Fruit fly (Drosophila melanogaster) whole organism, embryonic: ENCODE measurements around the gene Tcs4.

Experiments used
- B-H2 ChIP-seq: fragments of 200-800 bp; sonication (Bioruptor generic); optimal IDR thresholded peaks from 2 replicates; lab custom pipeline; 2018; ENCODE audit warnings: missing biosample characterization, mild to moderate bottlenecking, missing genetic modification characterization
- BtbVII ChIP-seq: fragments of 200-800 bp; sonication (Bioruptor generic); optimal IDR thresholded peaks from 3 replicates; lab custom pipeline; 2017; ENCODE audit warnings: missing biosample characterization, mild to moderate bottlenecking, missing genetic modification characterization
- Bteb2 ChIP-seq: fragments of 200-800 bp; sonication (Bioruptor generic); optimal IDR thresholded peaks from 2 replicates; lab custom pipeline; 2016; ENCODE audit warnings: missing biosample characterization, missing genetic modification characterization
- CG1024 ChIP-seq: fragments of 200-800 bp; sonication (Bioruptor generic); IDR thresholded peaks from 2 replicates; pipeline ENCODE4 v1.3.6; 2022; ENCODE audit warnings: missing biosample characterization, missing genetic modification characterization
- CG10321 ChIP-seq: fragments of 200-800 bp; sonication (Bioruptor generic); IDR thresholded peaks from 2 replicates; pipeline ENCODE4 v1.3.6; 2022; ENCODE audit warnings: missing biosample characterization, missing genetic modification characterization
- CG11247 ChIP-seq: fragments of 200-800 bp; sonication (Bioruptor generic); IDR thresholded peaks from 2 replicates; pipeline ENCODE4 v1.3.6; 2022; ENCODE audit warnings: missing biosample characterization, missing genetic modification characterization
- CG11696 ChIP-seq: fragments of 200-800 bp; sonication (Bioruptor generic); IDR thresholded peaks from 2 replicates; pipeline ENCODE4 v1.3.6; 2022; ENCODE audit warnings: missing biosample characterization, missing genetic modification characterization
- CG12659 ChIP-seq: fragments of 200-800 bp; sonication (Bioruptor generic); optimal IDR thresholded peaks from 3 replicates; lab custom pipeline; 2017; ENCODE audit warnings: mild to moderate bottlenecking, missing biosample characterization, missing genetic modification reagents, missing genetic modification characterization
- CG12744 ChIP-seq: fragments of 200-800 bp; sonication (Bioruptor generic); optimal IDR thresholded peaks from 2 replicates; lab custom pipeline; 2016; ENCODE audit warnings: missing biosample characterization, missing genetic modification characterization
- CG15696 ChIP-seq: fragments of 200-800 bp; sonication (Bioruptor generic); optimal IDR thresholded peaks from 2 replicates; lab custom pipeline; 2019; ENCODE audit warnings: missing biosample characterization, mild to moderate bottlenecking, missing genetic modification characterization, moderate library complexity
- CG17186 ChIP-seq: fragments of 200-800 bp; sonication (Bioruptor generic); optimal IDR thresholded peaks from 3 replicates; lab custom pipeline; 2017; ENCODE audit warnings: missing biosample characterization, missing genetic modification reagents, missing genetic modification characterization
- CG18764 ChIP-seq: fragments of 200-800 bp; sonication (Bioruptor generic); optimal IDR thresholded peaks from 3 replicates; lab custom pipeline; 2016; ENCODE audit warnings: missing biosample characterization, missing genetic modification characterization
- CG2120 ChIP-seq: fragments of 200-800 bp; sonication (Bioruptor generic); optimal IDR thresholded peaks from 3 replicates; lab custom pipeline; 2016; ENCODE audit warnings: missing biosample characterization, missing genetic modification characterization
- CG3163 ChIP-seq: fragments of 200-800 bp; sonication (Bioruptor generic); optimal IDR thresholded peaks from 3 replicates; lab custom pipeline; 2016; ENCODE audit warnings: missing biosample characterization, missing genetic modification characterization
- CG3407 ChIP-seq: fragments of 200-800 bp; sonication (Bioruptor generic); optimal IDR thresholded peaks from 2 replicates; lab custom pipeline; 2018; ENCODE audit warnings: missing biosample characterization, mild to moderate bottlenecking, missing genetic modification characterization
- CG4617 ChIP-seq: fragments of 200-800 bp; sonication (Bioruptor generic); optimal IDR thresholded peaks from 3 replicates; lab custom pipeline; 2016; ENCODE audit warnings: missing biosample characterization, missing genetic modification characterization, borderline replicate concordance
- CG9797 ChIP-seq: fragments of 200-800 bp; sonication (Bioruptor generic); optimal IDR thresholded peaks from 3 replicates; lab custom pipeline; 2018; ENCODE audit warnings: missing biosample characterization, mild to moderate bottlenecking, missing genetic modification characterization
- CG9876 ChIP-seq: fragments of 200-800 bp; sonication (Bioruptor generic); optimal IDR thresholded peaks from 2 replicates; lab custom pipeline; 2016; ENCODE audit warnings: missing biosample characterization, missing genetic modification characterization
- Camta ChIP-seq: fragments of 200-800 bp; sonication (Bioruptor generic); optimal IDR thresholded peaks from 2 replicates; lab custom pipeline; 2016; ENCODE audit warnings: missing biosample characterization, missing genetic modification characterization
- Dll ChIP-seq: fragments of 200-800 bp; sonication (Bioruptor generic); IDR thresholded peaks from 4 replicates; pipeline ENCODE4 v1.3.6; 2022; ENCODE audit warnings: missing biosample characterization, missing genetic modification characterization; ENCODE audit not compliant: partially characterized antibody
- ERR ChIP-seq: fragments of 200-800 bp; sonication (Bioruptor generic); optimal IDR thresholded peaks from 2 replicates; lab custom pipeline; 2016; ENCODE audit warnings: missing biosample characterization, missing genetic modification characterization
- HmgD ChIP-seq: fragments of 200-800 bp; sonication (Bioruptor generic); optimal IDR thresholded peaks from 3 replicates; lab custom pipeline; 2016; ENCODE audit warnings: missing biosample characterization, missing genetic modification characterization
- Lhr ChIP-seq: fragments of 200-800 bp; sonication (Bioruptor generic); optimal IDR thresholded peaks from 3 replicates; lab custom pipeline; 2017; ENCODE audit warnings: mild to moderate bottlenecking, missing biosample characterization, missing genetic modification reagents, missing genetic modification characterization
- MESR4 ChIP-seq: fragments of 200-800 bp; sonication (Bioruptor generic); optimal IDR thresholded peaks from 2 replicates; lab custom pipeline; 2018; ENCODE audit warnings: missing biosample characterization, mild to moderate bottlenecking, missing genetic modification characterization, moderate library complexity
- Mad ChIP-seq: fragments of 200-800 bp; sonication (Bioruptor generic); optimal IDR thresholded peaks from 2 replicates; lab custom pipeline; 2016; ENCODE audit warnings: missing biosample characterization, missing genetic modification characterization
- NC2α ChIP-seq: fragments of 200-800 bp; sonication (Bioruptor generic); optimal IDR thresholded peaks from 2 replicates; lab custom pipeline; 2016; ENCODE audit warnings: missing biosample characterization, missing genetic modification characterization
- NFAT ChIP-seq: fragments of 200-800 bp; sonication (Bioruptor generic); IDR thresholded peaks from 2 replicates; pipeline ENCODE4 v1.3.6; 2022; ENCODE audit warnings: missing biosample characterization, missing genetic modification characterization
- NK7.1 ChIP-seq: fragments of 200-800 bp; sonication (Bioruptor generic); optimal IDR thresholded peaks from 3 replicates; lab custom pipeline; 2016; ENCODE audit warnings: missing biosample characterization, missing genetic modification characterization
- Oaz ChIP-seq: fragments of 200-800 bp; sonication (Bioruptor generic); IDR thresholded peaks from 2 replicates; pipeline ENCODE4 v1.3.6; 2022; ENCODE audit warnings: missing biosample characterization, missing genetic modification characterization
- Opbp ChIP-seq: fragments of 200-800 bp; sonication (Bioruptor generic); IDR thresholded peaks from 3 replicates; pipeline ENCODE4 v1.3.6; 2022; ENCODE audit warnings: missing biosample characterization, missing genetic modification characterization; ENCODE audit not compliant: partially characterized antibody
- Poxn ChIP-seq: fragments of 200-800 bp; sonication (Bioruptor generic); IDR thresholded peaks from 2 replicates; pipeline ENCODE4 v1.3.6; 2022; ENCODE audit warnings: missing biosample characterization, missing genetic modification characterization
- br ChIP-seq: fragments of >200 bp; optimal IDR thresholded peaks from 2 replicates; lab custom pipeline; 2017
- cg ChIP-seq: fragments of 200-800 bp; sonication (Bioruptor generic); optimal IDR thresholded peaks from 3 replicates; lab custom pipeline; 2019; ENCODE audit warnings: missing biosample characterization, mild to moderate bottlenecking, missing genetic modification characterization, moderate library complexity
- chinmo ChIP-seq: fragments of 200-800 bp; sonication (Bioruptor generic); IDR thresholded peaks from 4 replicates; pipeline ENCODE4 v1.3.6; 2022; ENCODE audit warnings: missing biosample characterization, missing genetic modification characterization; ENCODE audit not compliant: partially characterized antibody
- corto ChIP-seq: fragments of 200-800 bp; sonication (Bioruptor generic); optimal IDR thresholded peaks from 2 replicates; lab custom pipeline; 2016; ENCODE audit warnings: missing biosample characterization, mild to moderate bottlenecking, missing genetic modification characterization, moderate library complexity
- crol ChIP-seq: fragments of 200-800 bp; sonication (Bioruptor generic); IDR thresholded peaks from 2 replicates; pipeline ENCODE4 v1.3.6; 2022; ENCODE audit warnings: missing biosample characterization, missing genetic modification characterization
- disco-r ChIP-seq: fragments of 200-800 bp; sonication (Bioruptor generic); optimal IDR thresholded peaks from 2 replicates; lab custom pipeline; 2016; ENCODE audit warnings: missing biosample characterization, missing genetic modification characterization
- en ChIP-seq: fragments of 200-800 bp; sonication (Bioruptor generic); optimal IDR thresholded peaks from 2 replicates; lab custom pipeline; 2016; ENCODE audit warnings: missing biosample characterization, missing genetic modification characterization
- fd64A ChIP-seq: fragments of 200-800 bp; sonication (Bioruptor generic); optimal IDR thresholded peaks from 3 replicates; lab custom pipeline; 2018; ENCODE audit warnings: missing biosample characterization, mild to moderate bottlenecking, missing genetic modification characterization
- grn ChIP-seq: fragments of 200-800 bp; sonication (Bioruptor generic); optimal IDR thresholded peaks from 3 replicates; lab custom pipeline; 2017; ENCODE audit warnings: missing biosample characterization, missing genetic modification characterization
- ham ChIP-seq: fragments of 200-800 bp; sonication (Bioruptor generic); IDR thresholded peaks from 2 replicates; pipeline ENCODE4 v1.3.6; 2022; ENCODE audit warnings: missing biosample characterization, missing genetic modification characterization
- lov ChIP-seq, 2 experiments: fragments of 200-800 bp in 1 of 2; fragments of >200 bp in 1 of 2; sonication (Bioruptor generic) in 1 of 2; IDR thresholded peaks in 1 of 2; optimal IDR thresholded peaks in 1 of 2; 2 replicates in 1 of 2; 3 replicates in 1 of 2; pipeline versions ENCODE4 v1.3.6 to Lab custom; 2017 to 2022; ENCODE audit warnings: missing biosample characterization in 1 of 2, missing genetic modification characterization in 1 of 2
- nau ChIP-seq: fragments of 200-800 bp; sonication (Bioruptor generic); optimal IDR thresholded peaks from 3 replicates; lab custom pipeline; 2017; ENCODE audit warnings: missing biosample characterization, mild to moderate bottlenecking, missing genetic modification characterization, missing genetic modification reagents
- pan ChIP-seq, 4 experiments: fragments of >200 bp in 3 of 4; fragments of 200-800 bp in 1 of 4; sonication (Bioruptor generic) in 1 of 4; optimal IDR thresholded peaks in 3 of 4; IDR thresholded peaks in 1 of 4; 2 replicates each; pipeline versions ENCODE4 v1.3.6 to Lab custom; 2017 to 2022; ENCODE audit warnings: missing biosample characterization in 2 of 4, missing genetic modification characterization in 2 of 4, mixed read lengths in 1 of 4
- schlank ChIP-seq: fragments of 200-800 bp; sonication (Bioruptor generic); optimal IDR thresholded peaks from 2 replicates; lab custom pipeline; 2018; ENCODE audit warnings: missing biosample characterization, mild to moderate bottlenecking, missing genetic modification characterization
- scrt ChIP-seq: fragments of 200-800 bp; sonication (Bioruptor generic); optimal IDR thresholded peaks from 2 replicates; lab custom pipeline; 2018; ENCODE audit warnings: missing biosample characterization, mild to moderate bottlenecking, missing genetic modification characterization, moderate library complexity
- sens ChIP-seq: fragments of 200-800 bp; sonication (Bioruptor generic); peaks from one replicate; lab custom pipeline; 2016; ENCODE audit warnings: missing biosample characterization, missing genetic modification characterization
- tap ChIP-seq: fragments of 200-800 bp; optimal IDR thresholded peaks from 3 replicates; lab custom pipeline; 2019; ENCODE audit warnings: missing biosample characterization, mild to moderate bottlenecking, missing genetic modification characterization, moderate library complexity
- wdn ChIP-seq: fragments of 200-800 bp; sonication (Bioruptor generic); IDR thresholded peaks from 2 replicates; pipeline ENCODE4 v1.3.6; 2022; ENCODE audit warnings: missing biosample characterization, missing genetic modification characterization
- zfh2 ChIP-seq: fragments of 200-800 bp; sonication (Bioruptor generic); optimal IDR thresholded peaks from 2 replicates; lab custom pipeline; 2016; ENCODE audit warnings: missing biosample characterization, missing genetic modification characterization

Gene Tcs4

DNA sequence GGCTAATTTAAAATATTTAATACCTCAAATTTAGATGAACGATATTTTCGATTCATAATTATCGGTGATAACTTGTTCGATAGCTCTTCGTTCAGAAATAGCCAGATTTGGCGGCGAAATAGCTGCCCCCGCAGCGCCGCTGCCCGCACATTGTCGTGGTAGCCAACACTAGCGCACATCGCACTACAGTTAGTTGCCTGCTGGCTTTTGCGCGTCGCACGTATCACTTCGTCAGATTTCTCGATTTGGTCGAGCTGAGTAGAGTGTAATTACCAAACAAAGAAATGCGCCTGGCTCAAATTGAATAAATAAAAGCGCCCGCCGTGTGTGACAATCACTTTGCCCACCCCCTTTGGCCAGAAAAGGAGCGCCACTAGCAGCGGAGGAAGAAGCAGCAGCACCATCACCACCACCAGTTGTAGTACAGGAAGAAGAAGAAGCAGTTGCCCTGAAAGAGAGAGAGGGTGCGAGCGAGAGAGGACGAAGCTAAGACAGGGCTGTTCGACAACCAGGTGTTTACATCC lies 49.1 kb upstream of the Tcs4 start, which contains the start of gene Abcd3 (continued):
- TF ChIP-seq pan (optimal IDR thresholded peaks at IDR 0.05; lab: Kevin White, UChicago), result no peak
- TF ChIP-seq pan (GFP tag; optimal IDR thresholded peaks at IDR 0.05 in 1 of 2, IDR thresholded peaks at IDR 0.05 in 1 of 2), result no peak
- TF ChIP-seq ham (GFP tag; lab: Robert Waterston, UW), result no peak
- peak; percentile 70 for TF ChIP-seq HmgD (GFP tag; lab: Kevin White, UChicago)
- TF ChIP-seq Opbp (GFP tag; lab: Robert Waterston, UW), result peak; percentile 78
- TF ChIP-seq MESR4, result peak; percentile 94
- peak; percentile 36 for TF ChIP-seq CG4617 (GFP tag; lab: Kevin White, UChicago)
- no peak for TF ChIP-seq CG10321 (GFP tag; lab: Robert Waterston, UW)
- no peak for TF ChIP-seq Camta
- peak; percentile 47 for TF ChIP-seq B-H2 (GFP tag; lab: Kevin White, UChicago)
- TF ChIP-seq CG12744 (GFP tag; lab: Kevin White, UChicago), result no peak
- peak; percentile 40 for TF ChIP-seq CG17186 (GFP tag; lab: Kevin White, UChicago)
- TF ChIP-seq disco-r (GFP tag; lab: Kevin White, UChicago), result peak; percentile 17
- TF ChIP-seq ERR (GFP tag; lab: Kevin White, UChicago), result peak; percentile 28
- TF ChIP-seq Poxn, result no peak
- TF ChIP-seq nau (GFP tag; lab: Kevin White, UChicago), result peak; percentile 54
- TF ChIP-seq CG9797 (GFP tag; lab: Kevin White, UChicago), result peak; percentile 24
- no peak for TF ChIP-seq CG11247 (GFP tag; lab: Robert Waterston, UW)
- no peak for TF ChIP-seq CG2120 (GFP tag; lab: Kevin White, UChicago)
- peak; percentile 57 for TF ChIP-seq CG3163 (GFP tag; lab: Kevin White, UChicago)
- TF ChIP-seq lov (optimal IDR thresholded peaks at IDR 0.05; lab: Kevin White, UChicago), result no peak
- TF ChIP-seq lov (GFP tag; IDR thresholded peaks at IDR 0.05; lab: Robert Waterston, UW), result no peak
- no peak for TF ChIP-seq CG11696 (GFP tag; lab: Robert Waterston, UW)
- TF ChIP-seq schlank (tag; lab: Kevin White, UChicago), result peak; percentile 50
- peak; percentile 2 for TF ChIP-seq Lhr (GFP tag; lab: Kevin White, UChicago)
- peak; percentile 66 for TF ChIP-seq scrt (GFP tag; lab: Kevin White, UChicago)
- no peak for TF ChIP-seq wdn (GFP tag; lab: Robert Waterston, UW)
- peak; percentile 91 for TF ChIP-seq chinmo (GFP tag; lab: Robert Waterston, UW)
- TF ChIP-seq NK7.1 (GFP tag; lab: Kevin White, UChicago), result no peak
- no peak for TF ChIP-seq NC2α (GFP tag; lab: Kevin White, UChicago)
- TF ChIP-seq CG1024 (GFP tag; lab: Robert Waterston, UW), result 0 out of 2 replicates have a peak, but pooled peaks have one; percentile 28
- peak; percentile 88 for TF ChIP-seq sens
- TF ChIP-seq CG15696, result no peak
- peak; percentile 60 for TF ChIP-seq BtbVII
- no peak for TF ChIP-seq Bteb2 (GFP tag; lab: Kevin White, UChicago)
- peak; percentile 76 for TF ChIP-seq cg (GFP tag; lab: Kevin White, UChicago)
- TF ChIP-seq CG9876 (GFP tag; lab: Kevin White, UChicago), result no peak
- no peak for TF ChIP-seq CG18764
- no peak for TF ChIP-seq tap (tag; lab: Kevin White, UChicago)
- no peak for TF ChIP-seq grn
- no peak for TF ChIP-seq corto (GFP tag; lab: Kevin White, UChicago)
- TF ChIP-seq CG12659 (GFP tag; lab: Kevin White, UChicago), result peak; percentile 64
- no peak for TF ChIP-seq fd64A
- TF ChIP-seq en (GFP tag; lab: Kevin White, UChicago), result no peak
- no peak for TF ChIP-seq Mad (GFP tag; lab: Kevin White, UChicago)
- TF ChIP-seq NFAT (GFP tag; lab: Robert Waterston, UW), result no peak; the same call in 1 of the 2 replicates
- TF ChIP-seq Dll, result peak; percentile 76
- TF ChIP-seq crol (GFP tag; lab: Robert Waterston, UW), result 0 out of 2 replicates have a peak, but pooled peaks have one; percentile 45
- TF ChIP-seq Oaz, result no peak
- TF ChIP-seq zfh2 (GFP tag; lab: Kevin White, UChicago), result no peak
- no peak for TF ChIP-seq CG3407 (GFP tag; lab: Kevin White, UChicago)
- TF ChIP-seq br (lab: Kevin White, UChicago), result no peak
